Fruit fly (Drosophila melanogaster): ENCODE data around the gene Task7.

Gene Task7

DNA sequence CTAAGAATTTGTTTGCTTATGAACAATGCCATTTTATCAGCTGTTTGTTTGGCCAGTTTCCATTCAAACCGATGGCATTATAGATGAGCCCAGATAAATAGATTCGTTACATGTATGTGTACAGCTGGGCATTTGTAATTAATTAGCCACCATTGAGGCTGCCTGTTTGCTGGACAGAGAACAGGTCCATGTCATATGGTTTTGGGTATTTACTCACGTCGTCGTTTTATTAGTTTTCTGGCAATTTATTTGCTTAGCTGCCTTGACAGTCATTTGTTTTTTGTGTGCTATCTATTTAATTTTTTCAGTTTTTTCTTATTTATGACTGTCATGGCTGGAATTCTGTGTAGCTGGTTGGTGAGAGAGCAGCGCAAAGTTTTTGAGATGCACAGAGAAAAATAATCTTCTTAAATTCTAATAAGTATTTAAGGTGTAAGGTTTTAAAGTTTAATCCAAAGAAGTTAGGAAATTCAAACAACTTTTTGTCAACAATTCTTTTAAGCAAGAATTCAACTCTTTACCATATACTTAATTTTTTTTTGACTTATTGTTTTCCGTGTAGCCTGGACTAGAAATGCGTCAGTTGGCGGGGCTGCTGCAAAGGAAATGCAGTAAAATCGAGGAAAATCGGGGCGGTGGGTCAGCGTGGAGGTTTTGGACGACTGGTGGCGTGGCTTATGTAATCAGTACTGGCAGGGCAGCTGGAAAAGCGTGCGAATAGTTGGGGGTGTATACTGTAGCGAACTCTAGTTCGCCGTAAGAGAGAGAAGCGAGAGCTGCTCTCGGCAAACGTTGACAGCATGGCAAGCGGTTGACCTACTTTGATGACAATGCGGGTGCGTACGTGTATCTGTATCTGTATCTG is 22.7 kb upstream of the Task7 start (continued):
- peak; percentile 84 for TF ChIP-seq NfI (GFP tag; optimal IDR thresholded peaks at IDR 0.05)
- TF ChIP-seq Optix (GFP tag; IDR thresholded peaks at IDR 0.05) = peak; percentile 58; the same call in 2 of the 3 replicates
- peak; percentile 71; the same call in 1 of the 2 replicates for TF ChIP-seq dati (GFP tag; IDR thresholded peaks at IDR 0.05)
- peak; percentile 83 for TF ChIP-seq CG10979 (tag; optimal IDR thresholded peaks at IDR 0.05)
- no peak for TF ChIP-seq CG8478 (optimal IDR thresholded peaks at IDR 0.05)
- no peak for TF ChIP-seq HLH4C (GFP tag; IDR thresholded peaks at IDR 0.05; ENCODE audit: partially characterized antibody)
- peak; percentile 88 for TF ChIP-seq CG6854 (GFP tag; optimal IDR thresholded peaks at IDR 0.05)
- TF ChIP-seq CG7372 (GFP tag; IDR thresholded peaks at IDR 0.05) = peak; percentile 54; the same call in 1 of the 2 replicates
- TF ChIP-seq Deaf1 (tag; optimal IDR thresholded peaks at IDR 0.05) = peak; percentile 66
- peak in 1 of 2 experiments; percentile 2 for TF ChIP-seq insv (GFP tag; optimal IDR thresholded peaks at IDR 0.05)
- 0 out of 2 replicates have a peak, but pooled peaks have one; percentile 62 for TF ChIP-seq toy (GFP tag; IDR thresholded peaks at IDR 0.05)
- TF ChIP-seq Sry-δ (GFP tag; optimal IDR thresholded peaks at IDR 0.05) = peak; percentile 47
- peak; percentile 40 for TF ChIP-seq CTCF (GFP tag; optimal IDR thresholded peaks at IDR 0.05)
- TF ChIP-seq Xbp1 (GFP tag; optimal IDR thresholded peaks at IDR 0.05) = peak; percentile 88

DNA sequence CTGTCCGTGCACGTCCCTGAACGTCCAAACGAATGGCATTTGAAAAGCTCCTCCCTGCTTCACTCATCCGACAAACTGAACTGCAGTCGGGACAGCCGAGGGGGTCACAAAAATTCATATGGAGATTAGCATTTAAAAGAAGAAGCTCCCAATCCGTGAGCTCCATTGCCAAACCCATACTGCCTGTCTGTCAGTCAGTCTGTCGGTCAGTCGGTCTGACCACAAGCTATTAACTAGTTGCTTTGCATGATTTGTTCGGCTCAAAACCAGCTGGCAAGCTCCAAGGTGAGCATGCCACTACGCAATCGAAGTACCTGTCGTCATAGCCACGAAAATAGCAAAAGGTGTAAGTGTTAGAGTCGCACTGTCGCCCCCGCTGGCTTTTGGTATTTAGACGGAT is 21.7 kb upstream of the Task7 start:
- TF ChIP-seq Rfx (GFP tag; IDR thresholded peaks at IDR 0.05) = 0 out of 2 replicates have a peak, but pooled peaks have one; percentile 13
- peak; percentile 34 for TF ChIP-seq CG12769 (tag; optimal IDR thresholded peaks at IDR 0.05)
- peak; percentile 58 for TF ChIP-seq Med (GFP tag)
- TF ChIP-seq tna (GFP tag; IDR thresholded peaks at IDR 0.05; ENCODE audit: partially characterized antibody) = no peak
- TF ChIP-seq CG14441 (GFP tag; IDR thresholded peaks at IDR 0.05) = no peak
- peak; percentile 53 for TF ChIP-seq vvl (GFP tag; IDR thresholded peaks at IDR 0.05)
- TF ChIP-seq chm (GFP tag; IDR thresholded peaks at IDR 0.05) = 0 out of 2 replicates have a peak, but pooled peaks have one; percentile 27
- no peak for TF ChIP-seq NfI (GFP tag; optimal IDR thresholded peaks at IDR 0.05)
- TF ChIP-seq ftz-f1 (GFP tag; optimal IDR thresholded peaks at IDR 0.05) = peak; percentile 59
- peak; percentile 84; the same call in 3 of the 4 replicates for TF ChIP-seq chinmo (GFP tag; IDR thresholded peaks at IDR 0.05; ENCODE audit: partially characterized antibody)
- peak; percentile 26 for TF ChIP-seq Ets65A (GFP tag)

DNA sequence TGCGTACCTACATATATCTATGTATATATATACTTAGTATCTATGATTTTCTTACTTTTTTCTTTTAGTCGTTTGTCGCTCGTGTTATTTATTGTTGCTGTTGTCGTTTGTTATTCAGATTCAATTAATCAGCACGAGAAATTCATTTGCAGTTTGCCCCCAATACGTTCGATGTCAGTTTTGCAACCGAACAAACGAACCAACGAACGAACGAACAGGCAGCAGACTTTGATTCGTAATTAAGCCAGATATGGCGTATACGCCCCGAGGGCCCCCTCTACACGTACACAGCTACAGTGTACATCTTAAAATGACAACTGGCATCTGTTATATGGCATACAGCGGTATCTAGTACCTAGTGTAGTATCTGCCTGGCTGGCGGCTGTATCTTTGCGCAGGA is 21.2 kb upstream of the Task7 start:
- TF ChIP-seq lov (optimal IDR thresholded peaks at IDR 0.05) = no peak
- 0 out of 3 replicates have a peak, but pooled peaks have one; percentile 11 for TF ChIP-seq lov (GFP tag; IDR thresholded peaks at IDR 0.05)
- 0 out of 3 replicates have a peak, but pooled peaks have one; percentile 12 for TF ChIP-seq CG2889 (GFP tag; IDR thresholded peaks at IDR 0.05)
- 0 out of 3 replicates have a peak, but pooled peaks have one; percentile 16 for TF ChIP-seq ase (GFP tag; IDR thresholded peaks at IDR 0.05)
- peak; percentile 34 for TF ChIP-seq mirr (GFP tag; optimal IDR thresholded peaks at IDR 0.05)
- TF ChIP-seq Deaf1 (tag; optimal IDR thresholded peaks at IDR 0.05) = peak; percentile 53
- no peak for TF ChIP-seq Side (GFP tag; optimal IDR thresholded peaks at IDR 0.05)

DNA sequence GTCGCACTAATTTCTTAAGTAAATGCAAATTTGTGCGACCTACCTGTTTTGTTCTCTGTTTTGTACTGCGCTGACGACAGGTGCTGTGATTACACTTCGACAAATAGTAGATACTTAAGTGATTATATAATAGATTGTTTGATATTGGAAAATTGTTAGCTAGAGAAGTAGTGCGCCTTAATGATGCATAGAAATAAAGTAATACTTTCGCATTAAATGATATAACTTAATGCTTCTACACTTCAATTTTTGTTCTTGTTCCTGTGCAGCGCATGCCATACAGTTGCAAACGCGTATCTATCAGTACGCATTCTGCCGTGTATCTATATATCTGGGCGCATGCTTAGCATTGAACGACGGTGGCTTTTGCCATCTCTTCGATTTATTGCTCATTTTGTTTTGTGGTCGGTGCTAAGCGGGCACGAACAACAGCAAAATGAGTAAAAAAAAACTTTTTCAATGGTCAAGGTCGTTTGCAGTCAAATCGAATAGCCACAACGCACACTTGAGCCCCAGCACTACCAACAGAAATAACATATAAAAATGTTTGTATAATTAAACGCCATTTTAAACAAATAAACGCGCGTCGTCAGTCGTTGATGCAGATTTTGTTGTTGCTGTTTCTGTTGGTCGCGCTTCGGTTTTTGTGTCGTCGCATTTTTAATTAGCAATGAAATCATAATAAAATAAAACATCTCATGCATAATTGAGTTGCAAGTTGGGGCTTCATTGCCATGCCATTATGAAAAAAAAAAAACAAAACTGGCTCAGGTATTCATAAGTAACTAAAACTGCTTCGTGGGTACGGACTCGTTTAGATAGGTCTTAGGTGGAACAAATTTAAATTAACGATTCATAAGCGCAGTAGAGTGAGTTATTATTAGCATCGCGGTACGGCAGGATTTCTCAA is 18.5 kb upstream of the Task7 start:
- no peak for TF ChIP-seq prd (optimal IDR thresholded peaks at IDR 0.05)
- TF ChIP-seq prd (GFP tag; IDR thresholded peaks at IDR 0.05) = peak; percentile 38; the same call in 1 of the 3 replicates
- TF ChIP-seq unpg (GFP tag; optimal IDR thresholded peaks at IDR 0.05) = peak; percentile 51
- no peak for TF ChIP-seq wdn (GFP tag; IDR thresholded peaks at IDR 0.05)
- TF ChIP-seq slou (GFP tag; optimal IDR thresholded peaks at IDR 0.05) = no peak
- no peak for TF ChIP-seq CG6765 (GFP tag; optimal IDR thresholded peaks at IDR 0.05)
- peak; percentile 55 for TF ChIP-seq CG11504 (tag; optimal IDR thresholded peaks at IDR 0.05)
- TF ChIP-seq CG10321 (GFP tag; IDR thresholded peaks at IDR 0.05) = no peak
- peak; percentile 39 for TF ChIP-seq bcd (GFP tag; optimal IDR thresholded peaks at IDR 0.05)
- no peak for TF ChIP-seq trh (GFP tag; optimal IDR thresholded peaks at IDR 0.05)
- no peak for TF ChIP-seq CG18476 (GFP tag; optimal IDR thresholded peaks at IDR 0.05)
- peak; percentile 7 for TF ChIP-seq CG8359 (GFP tag; optimal IDR thresholded peaks at IDR 0.05; ENCODE audit: borderline replicate concordance)
- TF ChIP-seq peb (GFP tag; IDR thresholded peaks at IDR 0.05) = no peak
- no peak for TF ChIP-seq Abd-B (GFP tag; optimal IDR thresholded peaks at IDR 0.05)
- TF ChIP-seq odd (GFP tag; optimal IDR thresholded peaks at IDR 0.05) = peak; percentile 5

All from whole organism, embryonic.